Worm (Caenorhabditis elegans) whole organism, L4/young adult: ENCODE data around the gene cpf-2.

Experiments used
- W03F9.2 ChIP-seq: fragments of 150-350 bp; optimal IDR thresholded peaks from 2 replicates; lab custom pipeline; 2014; ENCODE audit warnings: missing biosample characterization, missing genetic modification characterization
- dao-5 ChIP-seq: sonication (generic microtip); optimal IDR thresholded peaks from 2 replicates; lab custom pipeline; 2016; ENCODE audit warnings: missing genotype, missing genetic modification characterization, moderate library complexity, missing compliant biosample characterization
- him-1 ChIP-seq: sonication (generic microtip); optimal IDR thresholded peaks from 2 replicates; lab custom pipeline; 2016; ENCODE audit warnings: missing genotype, missing genetic modification reagents, missing genetic modification characterization, missing compliant biosample characterization

- TF ChIP-seq him-1 (tag; lab: Kevin White, UChicago) (no peak), W03F9.2 (tag; lab: Kevin White, UChicago) (no peak), dao-5 (tag; lab: Kevin White, UChicago) (no peak)
These were observed 46.0 kb upstream of the cpf-2 start for ce11 chrIII:13314636-13315035.
